Worm (Caenorhabditis elegans) whole organism, L4 larva: ENCODE measurements around the gene pcp-4.

Experiments
- F37D6.2 ChIP-seq: sonication (generic microtip); optimal IDR thresholded peaks from 2 replicates; lab custom pipeline; 2016; ENCODE audit warnings: mild to moderate bottlenecking, missing genetic modification characterization, missing compliant biosample characterization
- F49E8.2 ChIP-seq: sonication (generic microtip); optimal IDR thresholded peaks from 2 replicates; lab custom pipeline; 2016; ENCODE audit warnings: missing compliant biosample characterization, mild to moderate bottlenecking, missing genetic modification characterization, borderline replicate concordance
- R02D3.7 ChIP-seq: fragments of 150-350 bp; sonication (generic microtip); optimal IDR thresholded peaks from 3 replicates; lab custom pipeline; 2014; ENCODE audit warnings: missing biosample characterization, missing genetic modification characterization
- Y75B8A.6 ChIP-seq: fragments of 200-800 bp; sonication (Bioruptor generic); IDR thresholded peaks from 2 replicates; pipeline ENCODE4 v1.3.6; 2022; ENCODE audit warnings: missing genetic modification reagents, missing genetic modification characterization, missing compliant biosample characterization
- ZK546.5 ChIP-seq, 2 experiments: sonication (generic microtip); optimal IDR thresholded peaks; 2 replicates each; lab custom pipeline; 2017; ENCODE audit warnings: missing biosample characterization in 2 of 2, missing genetic modification characterization in 2 of 2
- ama-1 ChIP-seq: fragments of 150-350 bp; optimal IDR thresholded peaks from 2 replicates; lab custom pipeline; 2014; ENCODE audit warnings: inconsistent platforms, mixed read lengths
- arid-1 ChIP-seq: fragments of 200-800 bp; sonication (Bioruptor generic); conservative IDR thresholded peaks from 2 replicates; pipeline ENCODE4 v1.3.6; 2022; ENCODE audit warnings: missing genetic modification reagents, missing genetic modification characterization, missing compliant biosample characterization
- ctbp-1 ChIP-seq: fragments of 200-800 bp; sonication (Bioruptor generic); IDR thresholded peaks from 2 replicates; pipeline ENCODE4 v1.3.6; 2022; ENCODE audit warnings: missing genetic modification reagents, missing genetic modification characterization, missing compliant biosample characterization
- daf-12 ChIP-seq: fragments of 150-350 bp; optimal IDR thresholded peaks from 2 replicates; lab custom pipeline; 2014; ENCODE audit warnings: missing biosample characterization, missing genetic modification reagents, missing genetic modification characterization
- dmd-6 ChIP-seq: fragments of 200-800 bp; sonication (Bioruptor generic); IDR thresholded peaks from 2 replicates; pipeline ENCODE4 v1.3.6; 2022; ENCODE audit warnings: missing genetic modification reagents, missing genetic modification characterization, missing compliant biosample characterization
- egl-27 ChIP-seq: sonication (generic microtip); optimal IDR thresholded peaks from 3 replicates; lab custom pipeline; 2017; ENCODE audit warnings: missing biosample characterization, missing genetic modification reagents, missing genetic modification characterization
- egl-43 ChIP-seq: fragments of 200-800 bp; sonication (Bioruptor generic); IDR thresholded peaks from 2 replicates; pipeline ENCODE4 v1.3.6; 2022; ENCODE audit warnings: missing genetic modification reagents, missing genetic modification characterization, missing compliant biosample characterization
- gei-8 ChIP-seq: fragments of 200-800 bp; sonication (Bioruptor generic); optimal IDR thresholded peaks from 2 replicates; lab custom pipeline; 2018; ENCODE audit warnings: mild to moderate bottlenecking, missing genetic modification characterization, missing compliant biosample characterization
- hlh-30 ChIP-seq: sonication (generic microtip); optimal IDR thresholded peaks from 2 replicates; lab custom pipeline; 2017; ENCODE audit warnings: antibody characterized with exemption, mild to moderate bottlenecking, missing genetic modification characterization, missing compliant biosample characterization; ENCODE audit not compliant: insufficient read depth
- lim-7 ChIP-seq: fragments of 200-800 bp; sonication (Bioruptor generic); IDR thresholded peaks from 2 replicates; pipeline ENCODE4 v1.3.6; 2022; ENCODE audit warnings: missing genetic modification characterization, missing compliant biosample characterization
- lin-15B ChIP-seq: fragments of 150-350 bp; sonication (generic microtip); optimal IDR thresholded peaks from 3 replicates; lab custom pipeline; 2014; ENCODE audit warnings: missing biosample characterization, missing genetic modification characterization
- lir-3 ChIP-seq: sonication (generic microtip); optimal IDR thresholded peaks from 2 replicates; lab custom pipeline; 2016; ENCODE audit warnings: mild to moderate bottlenecking, missing genetic modification characterization, missing compliant biosample characterization
- lsy-2 ChIP-seq, 2 experiments: fragments of 150-350 bp in 1 of 2; sonication (generic microtip) in 1 of 2; optimal IDR thresholded peaks; 2 replicates each; lab custom pipeline; 2014 to 2017; ENCODE audit warnings: missing biosample characterization in 2 of 2, missing genetic modification characterization in 2 of 2
- mxl-2 ChIP-seq: fragments of 200-800 bp; sonication (Bioruptor generic); conservative IDR thresholded peaks from 2 replicates; pipeline ENCODE4 v1.3.6; 2022; ENCODE audit warnings: missing genetic modification reagents, missing genetic modification characterization, missing compliant biosample characterization
- nhr-111 ChIP-seq: fragments of 200-800 bp; sonication (Bioruptor generic); optimal IDR thresholded peaks from 2 replicates; lab custom pipeline; 2018; ENCODE audit warnings: mild to moderate bottlenecking, missing genetic modification characterization, missing compliant biosample characterization
- nhr-237 ChIP-seq: sonication (generic microtip); optimal IDR thresholded peaks from 2 replicates; lab custom pipeline; 2017; ENCODE audit warnings: missing biosample characterization, missing genetic modification characterization
- nhr-25 ChIP-seq: sonication (generic microtip); optimal IDR thresholded peaks from 2 replicates; lab custom pipeline; 2017; ENCODE audit warnings: missing genetic modification characterization, mild to moderate bottlenecking, missing compliant biosample characterization, antibody characterized with exemption, moderate library complexity, borderline replicate concordance; ENCODE audit not compliant: insufficient read depth
- nhr-42 ChIP-seq: fragments of 200-800 bp; sonication (Bioruptor generic); IDR thresholded peaks from 2 replicates; pipeline ENCODE4 v1.3.6; 2022; ENCODE audit warnings: missing genetic modification characterization, missing compliant biosample characterization
- nhr-48 ChIP-seq: sonication (generic microtip); optimal IDR thresholded peaks from 2 replicates; lab custom pipeline; 2016; ENCODE audit warnings: mild to moderate bottlenecking, missing genetic modification characterization, missing compliant biosample characterization
- nhr-77 ChIP-seq: fragments of 150-350 bp; optimal IDR thresholded peaks from 2 replicates; lab custom pipeline; 2014; ENCODE audit warnings: missing biosample characterization, missing genetic modification characterization
- php-3 ChIP-seq: fragments of 200-800 bp; sonication (Bioruptor generic); IDR thresholded peaks from 2 replicates; pipeline ENCODE4 v1.3.6; 2022; ENCODE audit warnings: missing genetic modification reagents, missing genetic modification characterization, missing compliant biosample characterization
- pqm-1 ChIP-seq: sonication (generic microtip); optimal IDR thresholded peaks from 2 replicates; lab custom pipeline; 2017; ENCODE audit warnings: missing biosample characterization, missing genetic modification characterization
- saeg-2 ChIP-seq: fragments of 200-800 bp; sonication (Bioruptor generic); IDR thresholded peaks from 2 replicates; pipeline ENCODE4 v1.3.6; 2022; ENCODE audit warnings: missing genetic modification reagents, missing genetic modification characterization, missing compliant biosample characterization
- set-16 ChIP-seq: fragments of 200-800 bp; sonication (Bioruptor generic); IDR thresholded peaks from 2 replicates; pipeline ENCODE4 v1.3.6; 2022; ENCODE audit warnings: missing genetic modification reagents, missing genetic modification characterization, missing compliant biosample characterization
- skn-1 ChIP-seq: fragments of 150-350 bp; optimal IDR thresholded peaks from 2 replicates; lab custom pipeline; 2014; ENCODE audit warnings: missing biosample characterization, missing genetic modification characterization
- snpc-4 ChIP-seq: fragments of 150-350 bp; optimal IDR thresholded peaks from 2 replicates; lab custom pipeline; 2014; ENCODE audit warnings: missing biosample characterization, missing genetic modification characterization
- spr-1 ChIP-seq: sonication (generic microtip); optimal IDR thresholded peaks from 2 replicates; lab custom pipeline; 2016; ENCODE audit warnings: mild to moderate bottlenecking, missing genetic modification characterization, missing compliant biosample characterization
- tra-1 ChIP-seq: fragments of 200-800 bp; sonication (Bioruptor generic); IDR thresholded peaks from 2 replicates; pipeline ENCODE4 v1.3.6; 2022; ENCODE audit warnings: missing genetic modification reagents, missing genetic modification characterization, missing compliant biosample characterization
- unc-62 ChIP-seq, 3 experiments: fragments of 150-350 bp in 1 of 3; sonication (generic microtip); optimal IDR thresholded peaks in 2 of 3; peaks in 1 of 3; 1 replicate in 1 of 3; 2 replicates in 2 of 3; lab custom pipeline; 2014 to 2017; ENCODE audit warnings: missing biosample characterization in 3 of 3, missing genetic modification characterization in 3 of 3, missing genetic modification reagents in 3 of 3, missing genotype in 1 of 3
- zip-11 ChIP-seq: fragments of 200-800 bp; sonication (Bioruptor generic); IDR thresholded peaks from 2 replicates; pipeline ENCODE4 v1.3.6; 2022; ENCODE audit warnings: missing genetic modification characterization, missing compliant biosample characterization
- ztf-7 ChIP-seq: fragments of 150-350 bp; optimal IDR thresholded peaks from 2 replicates; lab custom pipeline; 2014; ENCODE audit warnings: missing biosample characterization, missing genetic modification characterization

The pcp-4 gene

DNA sequence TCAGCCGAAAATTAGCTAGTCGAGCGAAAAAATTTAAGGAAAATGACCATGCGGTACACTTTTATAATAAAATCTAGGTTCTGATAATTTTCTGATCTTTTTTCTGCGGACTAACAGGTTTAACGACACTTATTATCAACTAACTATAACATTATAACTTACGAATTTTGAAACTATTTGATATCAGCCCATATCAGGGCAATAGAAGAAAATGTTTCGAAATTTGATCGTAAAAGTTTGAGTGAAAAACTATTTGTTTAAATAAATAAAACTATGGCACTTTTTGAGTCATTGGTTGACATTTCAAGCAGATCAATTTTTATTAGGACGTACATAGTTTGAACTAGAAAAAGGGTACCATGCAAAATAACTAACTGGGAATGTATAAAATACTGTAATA is at the start of gene pcp-4:
TSS of gene pcp-4 (minus strand) at position 197 of the 400 bp plus-strand sequence.
- TF ChIP-seq dmd-6 (peak; percentile 12; the same call in 1 of the 2 replicates), ztf-7 (no peak), pqm-1 (peak; percentile 57), lin-15B (tag; lab: Kevin White, UChicago) (no peak), php-3 (GFP tag; lab: Robert Waterston, UW) (peak; percentile 83; the same call in 1 of the 2 replicates)

- TF ChIP-seq lin-15B (tag; lab: Kevin White, UChicago) (no peak), F37D6.2 (tag; lab: Kevin White, UChicago) (no peak)
Observed at ce11 chrV:19867883-19868282, 37.1 kb upstream of the pcp-4 start, which contains the start of gene Y116F11B.9. Gene Y116F11B.9, minus strand, starts transcription at chrV:19867983.

DNA sequence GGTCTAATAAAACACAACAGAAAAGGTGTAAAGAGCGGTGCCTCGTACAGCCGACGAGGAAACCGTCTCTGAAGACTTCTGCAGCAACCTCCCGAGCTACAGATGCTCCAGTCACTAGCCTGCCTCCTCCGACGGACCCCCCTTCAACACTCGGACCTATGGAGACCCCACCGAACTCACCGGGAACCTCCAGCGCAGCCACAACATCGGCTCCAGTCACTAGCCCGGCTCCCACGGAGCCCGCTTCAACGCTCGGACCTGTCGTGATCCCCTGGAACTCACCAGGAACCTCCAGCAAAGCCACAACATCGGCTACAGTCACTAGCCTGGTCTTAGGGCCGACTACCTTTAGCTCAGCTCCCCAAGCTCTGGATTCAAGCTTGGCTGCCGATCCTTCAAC is 29.4 kb upstream of the pcp-4 start:
- TF ChIP-seq set-16 (GFP tag; lab: Robert Waterston, UW) (peak; percentile 94), nhr-77 (tag; lab: Kevin White, UChicago) (no peak), nhr-42 (GFP tag; lab: Robert Waterston, UW) (0 out of 2 replicates have a peak, but pooled peaks have one; percentile 4), ZK546.5 (tag; optimal IDR thresholded peaks at IDR 0.05; lab: Kevin White, UChicago) (no peak)
- TF ChIP-seq, all 104 proteins: peak for 2

DNA sequence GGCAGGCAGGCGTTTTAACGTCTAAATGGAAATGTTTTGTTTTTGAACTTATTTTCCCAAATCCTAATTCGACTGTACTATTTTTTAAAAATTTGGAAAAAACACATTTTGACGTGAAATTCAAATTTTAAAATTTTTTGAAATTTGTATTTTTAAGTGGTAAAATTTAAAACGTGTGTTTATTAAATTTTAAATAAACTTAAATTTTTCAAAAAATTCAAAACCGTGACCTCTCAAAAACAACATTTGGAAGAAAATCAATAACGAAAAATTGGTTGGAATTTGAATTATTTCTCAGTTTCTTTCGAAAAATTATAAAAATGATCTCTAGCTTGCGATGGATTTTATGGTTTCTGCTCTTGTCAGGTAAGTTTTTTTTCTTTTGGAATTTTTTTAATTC is 26.5 kb upstream of the pcp-4 start, which contains the start of gene Y116F11B.8:
TSS of gene Y116F11B.8 (plus strand) at position 301 of the 400 bp plus-strand sequence.
- TF ChIP-seq tra-1 (GFP tag; lab: Robert Waterston, UW) (no peak), R02D3.7 (tag; lab: Kevin White, UChicago) (no peak), Y75B8A.6 (GFP tag; lab: Robert Waterston, UW) (no peak), gei-8 (no peak), lir-3 (tag; lab: Kevin White, UChicago) (no peak), dmd-6 (no peak), egl-27 (tag; lab: Kevin White, UChicago) (no peak), ZK546.5 (tag; optimal IDR thresholded peaks at IDR 0.05; lab: Kevin White, UChicago) (no peak), lim-7 (GFP tag; lab: Robert Waterston, UW) (no peak), lin-15B (tag; lab: Kevin White, UChicago) (no peak), ama-1 (lab: Kevin White, UChicago) (no peak), spr-1 (tag; lab: Kevin White, UChicago) (no peak), lsy-2 (tag; optimal IDR thresholded peaks at IDR 0.05; lab: Kevin White, UChicago) (no peak), zip-11 (GFP tag; lab: Robert Waterston, UW) (no peak), nhr-48 (tag; lab: Kevin White, UChicago) (no peak), nhr-77 (tag; lab: Kevin White, UChicago) (no peak), hlh-30 (tag; lab: Kevin White, UChicago) (no peak), arid-1 (no peak), nhr-237 (tag; lab: Kevin White, UChicago) (no peak)

- no peak for TF ChIP-seq nhr-111 (GFP tag; lab: Kevin White, UChicago)
- TF ChIP-seq skn-1, result no peak
- TF ChIP-seq set-16 (GFP tag; lab: Robert Waterston, UW), result peak; percentile 39; the same call in 1 of the 2 replicates
- TF ChIP-seq ctbp-1 (GFP tag; lab: Robert Waterston, UW), result no peak
- no peak for TF ChIP-seq nhr-25
Observed at ce11 chrV:19856933-19857332, 26.1 kb upstream of the pcp-4 start.

ce11 chrV:19856335-19856734 is 25.5 kb upstream of the pcp-4 start:
- TF ChIP-seq F49E8.2 (tag; lab: Kevin White, UChicago) (no peak), pqm-1 (no peak), egl-43 (GFP tag; lab: Robert Waterston, UW) (no peak), ztf-7 (no peak), snpc-4 (no peak), mxl-2 (no peak), arid-1 (no peak), saeg-2 (no peak), nhr-48 (tag; lab: Kevin White, UChicago) (no peak), unc-62 (GFP tag; optimal IDR thresholded peaks at IDR 0.05 in 1 of 2; lab: Kevin White, UChicago) (no peak), unc-62 (tag; optimal IDR thresholded peaks at IDR 0.05; lab: Kevin White, UChicago) (no peak), set-16 (GFP tag; lab: Robert Waterston, UW) (no peak), nhr-25 (no peak), daf-12 (tag; lab: Kevin White, UChicago) (no peak)
